Worm (Caenorhabditis elegans) whole organism, L1 larva: ENCODE measurements around the gene lgc-11.

Experiments
- C16A3.4 ChIP-seq: fragments of 150-350 bp; optimal IDR thresholded peaks from 2 replicates; lab custom pipeline; 2014; ENCODE audit warnings: missing biosample characterization, missing genetic modification characterization
- C34B4.2 ChIP-seq: sonication (generic microtip); optimal IDR thresholded peaks from 2 replicates; lab custom pipeline; 2017; ENCODE audit warnings: mild to moderate bottlenecking, missing genetic modification characterization, missing compliant biosample characterization
- F16B12.6 ChIP-seq: fragments of 150-350 bp; optimal IDR thresholded peaks from 2 replicates; lab custom pipeline; 2014; ENCODE audit warnings: missing biosample characterization, missing genetic modification characterization
- aly-2 ChIP-seq: fragments of 150-350 bp; optimal IDR thresholded peaks from 2 replicates; lab custom pipeline; 2014; ENCODE audit warnings: missing biosample characterization, missing genetic modification characterization
- ama-1 ChIP-seq: fragments of 150-350 bp; optimal IDR thresholded peaks from 2 replicates; lab custom pipeline; 2014
- blmp-1 ChIP-seq: fragments of 150-350 bp; optimal IDR thresholded peaks from 2 replicates; lab custom pipeline; 2014; ENCODE audit warnings: missing biosample characterization, missing genetic modification characterization
- ceh-63 ChIP-seq: fragments of 200-800 bp; sonication (Bioruptor generic); optimal IDR thresholded peaks from 2 replicates; lab custom pipeline; 2018; ENCODE audit warnings: mild to moderate bottlenecking, missing genetic modification characterization, missing compliant biosample characterization
- ceh-82 ChIP-seq, 3 experiments: fragments of 150-350 bp in 1 of 3; sonication (generic microtip) in 2 of 3; optimal IDR thresholded peaks; 2 replicates each; lab custom pipeline; 2014 to 2017; ENCODE audit warnings: missing biosample characterization in 3 of 3, missing genetic modification characterization in 3 of 3
- ceh-90 ChIP-seq: sonication (generic microtip); optimal IDR thresholded peaks from 2 replicates; lab custom pipeline; 2016; ENCODE audit warnings: missing genetic modification characterization, missing compliant biosample characterization
- dpl-1 ChIP-seq, 3 experiments: fragments of 150-350 bp in 2 of 3; sonication (generic microtip) in 1 of 3; optimal IDR thresholded peaks; 2 replicates each; lab custom pipeline; 2014 to 2017; ENCODE audit warnings: missing biosample characterization in 3 of 3, missing genetic modification characterization in 3 of 3, missing genetic modification reagents in 3 of 3
- efl-1 ChIP-seq, 4 experiments: fragments of 150-350 bp; optimal IDR thresholded peaks in 3 of 4; peaks in 1 of 4; 1 replicate in 1 of 4; 2 replicates in 3 of 4; lab custom pipeline; 2014; ENCODE audit warnings: missing biosample characterization in 2 of 4, missing genetic modification characterization in 2 of 4, missing genetic modification reagents in 2 of 4
- efl-3 ChIP-seq: fragments of 200-800 bp; sonication (Bioruptor generic); optimal IDR thresholded peaks from 2 replicates; lab custom pipeline; 2018; ENCODE audit warnings: mild to moderate bottlenecking, missing genetic modification characterization, missing compliant biosample characterization
- ets-5 ChIP-seq: fragments of 200-800 bp; sonication (Bioruptor generic); IDR thresholded peaks from 2 replicates; pipeline ENCODE4 v1.3.6; 2022; ENCODE audit warnings: missing genetic modification characterization, missing compliant biosample characterization
- fkh-10 ChIP-seq: sonication (generic microtip); optimal IDR thresholded peaks from 2 replicates; lab custom pipeline; 2017; ENCODE audit warnings: missing biosample characterization, missing genetic modification reagents, missing genetic modification characterization
- fkh-8 ChIP-seq: sonication (generic microtip); optimal IDR thresholded peaks from 2 replicates; lab custom pipeline; 2016; ENCODE audit warnings: mild to moderate bottlenecking, missing genetic modification characterization, missing compliant biosample characterization
- fos-1 ChIP-seq: fragments of 150-350 bp; optimal IDR thresholded peaks from 2 replicates; lab custom pipeline; 2014; ENCODE audit warnings: missing biosample characterization, missing genetic modification characterization
- hlh-17 ChIP-seq: fragments of 200-800 bp; sonication (Bioruptor generic); optimal IDR thresholded peaks from 2 replicates; lab custom pipeline; 2018; ENCODE audit warnings: missing genetic modification characterization, mild to moderate bottlenecking, missing compliant biosample characterization, moderate library complexity, borderline replicate concordance
- hlh-4 ChIP-seq: sonication (generic microtip); optimal IDR thresholded peaks from 2 replicates; lab custom pipeline; 2016; ENCODE audit warnings: mild to moderate bottlenecking, missing genetic modification characterization, missing compliant biosample characterization
- hpl-2 ChIP-seq: fragments of 150-350 bp; optimal IDR thresholded peaks from 2 replicates; lab custom pipeline; 2014; ENCODE audit warnings: missing biosample characterization, missing genetic modification reagents, missing genetic modification characterization
- irx-1 ChIP-seq: sonication (generic microtip); optimal IDR thresholded peaks from 2 replicates; lab custom pipeline; 2016; ENCODE audit warnings: missing genetic modification characterization, missing compliant biosample characterization
- isw-1 ChIP-seq: fragments of 200-800 bp; sonication (Bioruptor generic); IDR thresholded peaks from 2 replicates; pipeline ENCODE4 v1.3.6; 2022; ENCODE audit warnings: missing genetic modification characterization, missing compliant biosample characterization
- jun-1 ChIP-seq: fragments of 150-350 bp; optimal IDR thresholded peaks from 2 replicates; lab custom pipeline; 2014; ENCODE audit warnings: missing biosample characterization, missing genetic modification reagents, missing genetic modification characterization
- lin-13 ChIP-seq: fragments of 150-350 bp; optimal IDR thresholded peaks from 2 replicates; lab custom pipeline; 2014; ENCODE audit warnings: missing biosample characterization, missing genetic modification reagents, missing genetic modification characterization
- lin-14 ChIP-seq: fragments of 200-800 bp; sonication (Bioruptor generic); optimal IDR thresholded peaks from 2 replicates; lab custom pipeline; 2018; ENCODE audit warnings: mild to moderate bottlenecking, missing genetic modification characterization, moderate library complexity, missing compliant biosample characterization
- lin-15B ChIP-seq: fragments of 150-350 bp; sonication (generic microtip); optimal IDR thresholded peaks from 3 replicates; lab custom pipeline; 2014; ENCODE audit warnings: missing biosample characterization, missing genetic modification characterization
- lin-35 ChIP-seq, 2 experiments: fragments of 150-350 bp; optimal IDR thresholded peaks; 2 replicates each; lab custom pipeline; 2014; ENCODE audit warnings: missing biosample characterization in 2 of 2, missing genetic modification characterization in 2 of 2, missing genetic modification reagents in 2 of 2
- lsy-2 ChIP-seq, 2 experiments: fragments of 150-350 bp; optimal IDR thresholded peaks; 2 replicates each; lab custom pipeline; 2014; ENCODE audit warnings: missing biosample characterization in 2 of 2, missing genetic modification characterization in 2 of 2
- mab-9 ChIP-seq: fragments of 200-800 bp; sonication (Bioruptor generic); IDR thresholded peaks from 2 replicates; pipeline ENCODE4 v1.3.6; 2022; ENCODE audit warnings: missing genetic modification reagents, missing genetic modification characterization, missing compliant biosample characterization
- mdl-1 ChIP-seq, 2 experiments: fragments of 150-350 bp; optimal IDR thresholded peaks; 2 replicates each; lab custom pipeline; 2014 to 2017; ENCODE audit warnings: missing biosample characterization in 2 of 2, missing genetic modification characterization in 2 of 2, inconsistent platforms in 1 of 2
- mep-1 ChIP-seq: fragments of 150-350 bp; optimal IDR thresholded peaks from 2 replicates; lab custom pipeline; 2014; ENCODE audit warnings: missing biosample characterization, missing genetic modification characterization
- nhr-11 ChIP-seq: fragments of 150-350 bp; optimal IDR thresholded peaks from 2 replicates; lab custom pipeline; 2014; ENCODE audit warnings: missing biosample characterization, missing genetic modification characterization
- nhr-19 ChIP-seq: fragments of 200-800 bp; sonication (Bioruptor generic); conservative IDR thresholded peaks from 2 replicates; pipeline ENCODE4 v1.3.6; 2022; ENCODE audit warnings: missing genetic modification characterization, missing compliant biosample characterization
- nhr-20 ChIP-seq: sonication (generic microtip); optimal IDR thresholded peaks from 2 replicates; lab custom pipeline; 2016; ENCODE audit warnings: mild to moderate bottlenecking, missing genetic modification characterization, missing compliant biosample characterization
- nhr-47 ChIP-seq: sonication (generic microtip); optimal IDR thresholded peaks from 2 replicates; lab custom pipeline; 2016; ENCODE audit warnings: mild to moderate bottlenecking, missing genetic modification characterization, moderate library complexity, missing compliant biosample characterization
- nhr-71 ChIP-seq: sonication (generic microtip); optimal IDR thresholded peaks from 2 replicates; lab custom pipeline; 2016; ENCODE audit warnings: mild to moderate bottlenecking, missing genetic modification characterization, moderate library complexity, missing compliant biosample characterization
- nhr-77 ChIP-seq: fragments of 150-350 bp; optimal IDR thresholded peaks from 2 replicates; lab custom pipeline; 2014; ENCODE audit warnings: missing biosample characterization, missing genetic modification characterization
- nhr-84 ChIP-seq: sonication (generic microtip); optimal IDR thresholded peaks from 2 replicates; lab custom pipeline; 2017; ENCODE audit warnings: missing biosample characterization, missing genetic modification characterization
- nhr-85 ChIP-seq: sonication (generic microtip); peaks from one replicate; lab custom pipeline; 2016; ENCODE audit warnings: missing genetic modification characterization, inconsistent platforms, missing compliant biosample characterization
- nhr-90 ChIP-seq: sonication (generic microtip); optimal IDR thresholded peaks from 2 replicates; lab custom pipeline; 2016; ENCODE audit warnings: mild to moderate bottlenecking, missing genetic modification characterization, missing compliant biosample characterization; ENCODE audit not compliant: poor library complexity
- rnt-1 ChIP-seq: sonication (generic microtip); optimal IDR thresholded peaks from 2 replicates; lab custom pipeline; 2016; ENCODE audit warnings: mild to moderate bottlenecking, missing genetic modification characterization, moderate library complexity, missing compliant biosample characterization
- skn-1 ChIP-seq: fragments of 150-350 bp; optimal IDR thresholded peaks from 2 replicates; lab custom pipeline; 2014; ENCODE audit warnings: missing biosample characterization, missing genetic modification characterization
- snpc-4 ChIP-seq: fragments of 150-350 bp; optimal IDR thresholded peaks from 2 replicates; lab custom pipeline; 2014; ENCODE audit warnings: missing biosample characterization, missing genetic modification characterization
- snu-23 ChIP-seq: sonication (generic microtip); optimal IDR thresholded peaks from 2 replicates; lab custom pipeline; 2016; ENCODE audit warnings: missing genetic modification characterization, missing compliant biosample characterization
- sox-4 ChIP-seq: sonication (generic microtip); optimal IDR thresholded peaks from 2 replicates; lab custom pipeline; 2016; ENCODE audit warnings: missing genetic modification characterization, missing compliant biosample characterization
- swsn-7 ChIP-seq: sonication (generic microtip); optimal IDR thresholded peaks from 2 replicates; lab custom pipeline; 2016; ENCODE audit warnings: missing genetic modification characterization, missing compliant biosample characterization
- tbx-2 ChIP-seq: sonication (generic microtip); optimal IDR thresholded peaks from 2 replicates; lab custom pipeline; 2016; ENCODE audit warnings: missing genetic modification characterization, missing compliant biosample characterization
- unc-62 ChIP-seq: fragments of 150-350 bp; optimal IDR thresholded peaks from 2 replicates; lab custom pipeline; 2014; ENCODE audit warnings: missing biosample characterization, missing genetic modification reagents, missing genetic modification characterization
- unc-86 ChIP-seq: sonication (generic microtip); optimal IDR thresholded peaks from 2 replicates; lab custom pipeline; 2016; ENCODE audit warnings: missing genetic modification characterization, missing compliant biosample characterization
- unc-98 ChIP-seq: fragments of 200-800 bp; sonication (Bioruptor generic); IDR thresholded peaks from 2 replicates; pipeline ENCODE4 v1.3.6; 2022; ENCODE audit warnings: missing genetic modification characterization, missing compliant biosample characterization
- xbp-1 ChIP-seq: sonication (generic microtip); optimal IDR thresholded peaks from 2 replicates; lab custom pipeline; 2016; ENCODE audit warnings: missing genetic modification characterization, missing compliant biosample characterization

The lgc-11 gene

ce11 chrX:7478476-7478875 is 28.0 kb downstream of the lgc-11 start (continued):
- TF ChIP-seq nhr-85 (tag; lab: Kevin White, UChicago) (peak; percentile 21), lin-14 (GFP tag; lab: Kevin White, UChicago) (peak; percentile 89), skn-1 (tag; lab: Kevin White, UChicago) (no peak), C34B4.2 (tag; lab: Kevin White, UChicago) (no peak), lsy-2 (tag; optimal IDR thresholded peaks at IDR 0.05; lab: Kevin White, UChicago) (peak in 1 of 2 experiments; percentile 15), mdl-1 (tag; optimal IDR thresholded peaks at IDR 0.05; lab: Kevin White, UChicago) (peak in 1 of 2 experiments; percentile 9), mab-9 (no peak)

- TF ChIP-seq nhr-47 (tag; lab: Kevin White, UChicago) (peak; percentile 69), mep-1 (peak; percentile 73), aly-2 (tag; lab: Kevin White, UChicago) (no peak), ceh-63 (GFP tag; lab: Kevin White, UChicago) (no peak), fkh-10 (GFP tag; lab: Kevin White, UChicago) (peak; percentile 19), nhr-84 (tag; lab: Kevin White, UChicago) (no peak), nhr-90 (peak; percentile 16), F16B12.6 (tag; lab: Kevin White, UChicago) (peak; percentile 89), jun-1 (tag; lab: Kevin White, UChicago) (peak; percentile 2), nhr-77 (tag; lab: Kevin White, UChicago) (peak; percentile 15), swsn-7 (tag; lab: Kevin White, UChicago) (peak; percentile 69), nhr-20 (tag; lab: Kevin White, UChicago) (peak; percentile 60), hlh-17 (GFP tag; lab: Kevin White, UChicago) (no peak), efl-1 (optimal IDR thresholded peaks at IDR 0.05; lab: Kevin White, UChicago) (peak; percentile 46 to 64), efl-1 (GFP tag; optimal IDR thresholded peaks at IDR 0.05 in 1 of 2; lab: Kevin White, UChicago) (peak in 1 of 2 experiments; percentile 33), snu-23 (GFP tag; lab: Kevin White, UChicago) (peak; percentile 84), lin-35 (GFP tag; optimal IDR thresholded peaks at IDR 0.05; lab: Kevin White, UChicago) (peak; percentile 41 to 75), unc-62 (GFP tag; lab: Kevin White, UChicago) (no peak), blmp-1 (tag; lab: Kevin White, UChicago) (peak; percentile 72), nhr-19 (GFP tag; lab: Robert Waterston, UW) (peak; percentile 37; the same call in 1 of the 2 replicates), unc-98 (GFP tag; lab: Robert Waterston, UW) (no peak), lin-15B (tag; lab: Kevin White, UChicago) (peak; percentile 27), xbp-1 (tag; lab: Kevin White, UChicago) (peak; percentile 74), fos-1 (tag; lab: Kevin White, UChicago) (peak; percentile 66), lin-13 (GFP tag; lab: Kevin White, UChicago) (peak; percentile 28), rnt-1 (tag; lab: Kevin White, UChicago) (peak; percentile 57), nhr-85 (tag; lab: Kevin White, UChicago) (peak; percentile 70), fkh-8 (peak; percentile 59), nhr-71 (tag; lab: Kevin White, UChicago) (peak; percentile 77), ceh-90 (tag; lab: Kevin White, UChicago) (no peak), snpc-4 (tag; lab: Kevin White, UChicago) (peak; percentile 39), dpl-1 (GFP tag; optimal IDR thresholded peaks at IDR 0.05; lab: Kevin White, UChicago) (peak; percentile 8 to 40 (median 34)), lsy-2 (tag; optimal IDR thresholded peaks at IDR 0.05; lab: Kevin White, UChicago) (peak; percentile 54 to 78), ets-5 (no peak), mdl-1 (tag; optimal IDR thresholded peaks at IDR 0.05; lab: Kevin White, UChicago) (peak in 1 of 2 experiments; percentile 69), skn-1 (tag; lab: Kevin White, UChicago) (peak; percentile 55), nhr-11 (no peak), tbx-2 (peak; percentile 69), irx-1 (tag; lab: Kevin White, UChicago) (peak; percentile 16), efl-3 (GFP tag; lab: Kevin White, UChicago) (no peak), ceh-82 (tag; optimal IDR thresholded peaks at IDR 0.05; lab: Kevin White, UChicago) (peak; percentile 14 to 69 (median 27)), lin-14 (GFP tag; lab: Kevin White, UChicago) (peak; percentile 89), hpl-2 (no peak), unc-86 (tag; lab: Kevin White, UChicago) (peak; percentile 33), ama-1 (no peak), hlh-4 (no peak), C16A3.4 (peak; percentile 59), sox-4 (tag; lab: Kevin White, UChicago) (no peak), isw-1 (GFP tag; lab: Robert Waterston, UW) (0 out of 2 replicates have a peak, but pooled peaks have one; percentile 7)
Observed at ce11 chrX:7474968-7475433, 31.4 kb downstream of the lgc-11 start, which contains the start of gene coh-1. Gene coh-1 (minus strand): TSS chrX:7475018.
